Fruit fly (Drosophila melanogaster) whole organism, prepupa: ENCODE data around the gene CG31125.

ENCODE experiments used
- CG6163 ChIP-seq: fragments of 200-800 bp; sonication (Bioruptor generic); IDR thresholded peaks from 3 replicates; pipeline ENCODE4 v1.3.6; 2022; ENCODE audit warnings: missing biosample characterization, missing genetic modification characterization
- CG6276 ChIP-seq: fragments of 200-800 bp; sonication (Bioruptor generic); optimal IDR thresholded peaks from 2 replicates; lab custom pipeline; 2017; ENCODE audit warnings: missing biosample characterization, mild to moderate bottlenecking, missing genetic modification characterization
- CG9139 ChIP-seq: fragments of 200-800 bp; sonication (Bioruptor generic); optimal IDR thresholded peaks from 3 replicates; lab custom pipeline; 2017; ENCODE audit warnings: missing biosample characterization, mild to moderate bottlenecking, missing genetic modification characterization
- Eip93F ChIP-seq: fragments of 200-800 bp; sonication (Bioruptor generic); optimal IDR thresholded peaks from 2 replicates; lab custom pipeline; 2016; ENCODE audit warnings: missing biosample characterization, mild to moderate bottlenecking, missing genetic modification characterization
- Ets21C ChIP-seq: fragments of 200-800 bp; sonication (Bioruptor generic); optimal IDR thresholded peaks from 3 replicates; lab custom pipeline; 2016; ENCODE audit warnings: missing biosample characterization, missing genetic modification characterization
- topi ChIP-seq: fragments of 200-800 bp; sonication (Bioruptor generic); optimal IDR thresholded peaks from 3 replicates; lab custom pipeline; 2016; ENCODE audit warnings: missing biosample characterization, missing genetic modification characterization

- TF ChIP-seq Eip93F (GFP tag; lab: Kevin White, UChicago) (no peak), CG6163 (GFP tag; lab: Robert Waterston, UW) (peak; percentile 55; the same call in 1 of the 3 replicates), topi (GFP tag; lab: Kevin White, UChicago) (no peak), CG6276 (GFP tag; lab: Kevin White, UChicago) (no peak), CG9139 (GFP tag; lab: Kevin White, UChicago) (no peak), Ets21C (GFP tag; lab: Kevin White, UChicago) (no peak)
These were observed 24.5 kb downstream of the CG31125 start, which contains the start of gene Wsck for dm6 chr3R:24629877-24630808.
